Fruit fly (Drosophila melanogaster): ENCODE data around the gene CG7352.

Gene CG7352

DNA sequence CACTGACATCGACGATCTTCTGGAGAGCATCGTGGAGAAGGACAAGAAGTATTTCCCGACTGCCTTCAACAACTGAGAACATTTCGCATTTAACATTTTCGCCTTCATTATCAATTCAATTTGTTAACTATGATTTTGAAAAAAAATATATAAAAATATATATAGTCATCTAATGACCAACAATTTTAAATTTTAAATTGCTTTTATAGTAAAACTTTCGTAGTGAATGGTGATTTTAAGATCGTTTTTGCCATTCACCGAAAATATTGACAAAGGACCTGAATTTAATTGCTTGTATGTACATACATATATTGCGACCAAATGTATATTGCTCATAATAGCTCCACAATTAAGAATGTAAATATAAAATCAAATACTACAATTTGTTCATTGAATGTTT, at the start of gene CG7352:
TSS of gene CG7352 (plus strand) at position 301 of the 400 bp plus-strand sequence.
- TF ChIP-seq CG3919 (GFP tag; optimal IDR thresholded peaks at IDR 0.05) = no peak
- no peak for TF ChIP-seq Hr4 (GFP tag; optimal IDR thresholded peaks at IDR 0.05)
- no peak for TF ChIP-seq ss (GFP tag; optimal IDR thresholded peaks at IDR 0.05)
- no peak for TF ChIP-seq Sox14 (GFP tag; optimal IDR thresholded peaks at IDR 0.05)
- no peak for TF ChIP-seq Met (GFP tag; optimal IDR thresholded peaks at IDR 0.05)
- TF ChIP-seq dsx (GFP tag; optimal IDR thresholded peaks at IDR 0.05; ENCODE audit: poor library complexity, severe bottlenecking) = no peak
- no peak for TF ChIP-seq cyc (GFP tag; optimal IDR thresholded peaks at IDR 0.05)
- no peak for TF ChIP-seq CG3032 (tag; optimal IDR thresholded peaks at IDR 0.05)
- no peak for TF ChIP-seq Eip75B (GFP tag; optimal IDR thresholded peaks at IDR 0.05)
- TF ChIP-seq eg (GFP tag; IDR thresholded peaks at IDR 0.05) = no peak
- TF ChIP-seq CG15336 (GFP tag; IDR thresholded peaks at IDR 0.05) = no peak
- TF ChIP-seq CG32006 (GFP tag; optimal IDR thresholded peaks at IDR 0.05) = no peak
- TF ChIP-seq Gug (GFP tag; IDR thresholded peaks at IDR 0.05) = no peak
- TF ChIP-seq achi (GFP tag; optimal IDR thresholded peaks at IDR 0.05) = no peak
- no peak for TF ChIP-seq CG6792 (GFP tag; optimal IDR thresholded peaks at IDR 0.05)
- TF ChIP-seq CG11902 (GFP tag; optimal IDR thresholded peaks at IDR 0.05) = no peak
- no peak for TF ChIP-seq Ets21C (GFP tag; optimal IDR thresholded peaks at IDR 0.05)
- TF ChIP-seq Lpt (GFP tag; optimal IDR thresholded peaks at IDR 0.05) = no peak

DNA sequence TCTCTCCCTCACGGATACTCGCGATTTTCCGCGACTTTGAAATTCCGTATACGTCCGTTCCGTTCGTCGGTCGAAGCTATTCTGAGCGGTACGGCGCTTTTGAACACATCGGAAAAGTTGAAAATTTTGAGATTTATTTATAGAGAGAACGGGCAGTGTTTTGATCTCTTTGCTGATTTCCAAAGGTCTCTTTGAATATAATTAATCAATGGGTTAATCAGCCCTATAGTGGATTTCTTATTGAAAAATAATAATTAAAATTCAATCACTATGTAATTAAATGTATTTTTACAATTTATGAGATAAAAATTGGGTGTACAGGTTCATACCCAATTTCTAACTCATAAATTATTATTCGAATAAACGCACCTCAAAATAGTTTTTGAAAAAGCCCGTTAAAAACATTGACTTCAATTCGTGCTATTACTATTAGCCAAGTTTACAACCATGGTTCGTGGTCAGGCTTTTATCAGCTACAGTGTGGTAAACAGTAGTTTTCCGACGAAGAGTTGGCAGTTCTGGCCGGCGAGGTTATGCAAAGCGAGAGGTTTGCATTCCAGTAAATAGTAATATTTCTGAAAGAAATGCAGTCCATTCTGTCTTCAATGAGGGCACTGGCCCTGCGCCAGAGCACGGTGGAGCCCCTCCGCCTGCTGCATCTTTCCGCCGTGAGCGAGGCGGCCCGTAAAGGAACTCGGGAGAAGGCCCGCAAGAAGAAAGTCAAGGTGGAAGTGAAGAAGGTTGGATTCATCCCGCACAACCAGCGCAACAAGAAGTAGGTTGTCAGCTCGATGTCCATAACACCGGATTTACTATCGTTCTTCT, 46.2 kb upstream of the CG7352 start, which contains the start of the genes CG9626 and mRpL1:
TSS of gene CG9626 (minus strand) at position 51 of the 825 bp plus-strand sequence.
TSS of gene mRpL1 (plus strand) at position 513 of the 825 bp plus-strand sequence.
- TF ChIP-seq Hr4 (GFP tag; optimal IDR thresholded peaks at IDR 0.05) (no peak), fd59A (GFP tag; optimal IDR thresholded peaks at IDR 0.05) (no peak), Eip78C (GFP tag) (no peak), CG15336 (GFP tag; IDR thresholded peaks at IDR 0.05) (no peak), CG3919 (GFP tag; optimal IDR thresholded peaks at IDR 0.05) (no peak), CG8632 (GFP tag; optimal IDR thresholded peaks at IDR 0.05) (no peak), Ets96B (tag; optimal IDR thresholded peaks at IDR 0.05) (no peak), Sox15 (GFP tag; optimal IDR thresholded peaks at IDR 0.05) (no peak), fkh (GFP tag; optimal IDR thresholded peaks at IDR 0.05) (no peak), spab (GFP tag; optimal IDR thresholded peaks at IDR 0.05) (no peak), CG10669 (GFP tag; optimal IDR thresholded peaks at IDR 0.05) (no peak), CG3032 (tag; optimal IDR thresholded peaks at IDR 0.05) (no peak), Hr38 (GFP tag; optimal IDR thresholded peaks at IDR 0.05) (no peak), CG31627 (GFP tag; optimal IDR thresholded peaks at IDR 0.05) (no peak), lz (GFP tag; optimal IDR thresholded peaks at IDR 0.05) (no peak), vri (GFP tag; optimal IDR thresholded peaks at IDR 0.05) (no peak), Ets21C (GFP tag; optimal IDR thresholded peaks at IDR 0.05) (no peak), CG8119 (GFP tag; IDR thresholded peaks at IDR 0.05) (no peak), esn (GFP tag; optimal IDR thresholded peaks at IDR 0.05) (no peak), eg (GFP tag; IDR thresholded peaks at IDR 0.05) (no peak)

DNA sequence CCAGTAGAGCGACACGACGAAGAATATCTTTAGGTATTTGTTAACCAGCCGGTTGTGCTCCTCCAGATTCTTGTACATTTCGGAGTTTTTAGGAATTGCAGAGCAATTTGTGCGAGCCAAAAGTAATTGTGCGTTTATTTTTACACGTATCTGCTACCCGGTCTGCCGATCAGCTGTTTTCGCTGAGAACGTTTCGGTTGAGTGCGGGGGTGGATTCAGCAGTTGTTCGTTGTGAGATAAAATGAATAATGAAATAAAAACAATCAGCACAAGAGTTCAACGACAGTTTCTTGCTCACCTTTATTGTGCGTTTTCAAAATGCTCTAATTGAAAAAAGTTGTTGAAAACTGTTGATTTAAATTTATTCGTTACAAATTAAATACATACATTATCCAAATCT, 43.5 kb upstream of the CG7352 start, which contains the start of gene nac:
TSS of gene nac (minus strand) at position 176 of the 400 bp plus-strand sequence.
- no peak for TF ChIP-seq fd59A (GFP tag; optimal IDR thresholded peaks at IDR 0.05)
- peak; percentile 9 for TF ChIP-seq esn (GFP tag; optimal IDR thresholded peaks at IDR 0.05)
- TF ChIP-seq CG15336 (GFP tag; IDR thresholded peaks at IDR 0.05) = 0 out of 2 replicates have a peak, but pooled peaks have one; percentile 12
- peak; percentile 17 for TF ChIP-seq CG3032 (tag; optimal IDR thresholded peaks at IDR 0.05)

DNA sequence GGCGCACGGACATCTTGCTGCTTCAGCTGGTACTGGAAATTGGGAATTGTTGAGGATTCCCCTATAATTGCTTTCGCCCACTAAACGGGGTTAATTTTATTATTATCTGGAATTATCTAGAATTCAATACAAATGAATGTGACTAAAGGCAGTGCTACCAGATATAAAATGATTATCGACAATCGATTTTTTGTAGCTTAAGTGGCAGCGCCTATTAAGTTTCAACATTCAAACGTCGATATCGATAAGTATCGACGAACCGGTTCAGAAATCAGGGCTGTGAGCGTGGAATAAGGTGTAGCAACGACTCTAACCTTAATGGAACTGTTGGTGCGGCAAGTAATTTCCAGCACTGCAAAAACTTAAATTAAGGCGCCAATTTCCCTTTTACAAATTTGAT, 42.3 kb upstream of the CG7352 start, which contains the start of gene Sgt1:
TSS of gene Sgt1 (minus strand) at position 165 of the 400 bp plus-strand sequence.
- TF ChIP-seq Hr38 (GFP tag; optimal IDR thresholded peaks at IDR 0.05) (no peak), CG6276 (GFP tag; optimal IDR thresholded peaks at IDR 0.05) (no peak), cyc (GFP tag; optimal IDR thresholded peaks at IDR 0.05) (peak; percentile 31), CG3032 (tag; optimal IDR thresholded peaks at IDR 0.05) (peak; percentile 17), Smox (GFP tag; optimal IDR thresholded peaks at IDR 0.05) (no peak), topi (GFP tag; optimal IDR thresholded peaks at IDR 0.05) (peak; percentile 21), CG6808 (GFP tag; optimal IDR thresholded peaks at IDR 0.05) (no peak), CG34406 (GFP tag; optimal IDR thresholded peaks at IDR 0.05) (no peak)

Measured in whole organism, prepupa.